Worm (Caenorhabditis elegans): Measurements from ENCODE around the gene F11C7.7.

Gene F11C7.7

ce11 chrX:17355462-17355861 lies 42.9 kb upstream of the F11C7.7 start:
- TF ChIP-seq dsc-1 (tag; optimal IDR thresholded peaks at IDR 0.05) = peak; percentile 86
- TF ChIP-seq lin-14 (GFP tag; optimal IDR thresholded peaks at IDR 0.05) = peak; percentile 13
- TF ChIP-seq ama-1 (optimal IDR thresholded peaks at IDR 0.05) = no peak
- TF ChIP-seq aha-1 (tag; optimal IDR thresholded peaks at IDR 0.05) = no peak
- no peak for TF ChIP-seq fkh-4 (tag; optimal IDR thresholded peaks at IDR 0.05; ENCODE audit: borderline replicate concordance)
- TF ChIP-seq xbp-1 (tag; optimal IDR thresholded peaks at IDR 0.05) = no peak
- TF ChIP-seq hlh-4 (tag; optimal IDR thresholded peaks at IDR 0.05) = no peak
- no peak for TF ChIP-seq swsn-7 (tag; optimal IDR thresholded peaks at IDR 0.05)
- TF ChIP-seq ztf-4 (tag; optimal IDR thresholded peaks at IDR 0.05) = no peak

ce11 chrX:17356748-17357147 lies 41.6 kb upstream of the F11C7.7 start:
- TF ChIP-seq efl-1 (optimal IDR thresholded peaks at IDR 0.05) (no peak), efl-1 (GFP tag; optimal IDR thresholded peaks at IDR 0.05 in 1 of 2) (peak in 1 of 2 experiments; percentile 68), alr-1 (tag; optimal IDR thresholded peaks at IDR 0.05; ENCODE audit: borderline replicate concordance) (no peak), nhr-47 (tag; optimal IDR thresholded peaks at IDR 0.05) (peak; percentile 26), pag-3 (tag; optimal IDR thresholded peaks at IDR 0.05; ENCODE audit: borderline replicate concordance, insufficient read depth) (no peak), sup-37 (GFP tag; optimal IDR thresholded peaks at IDR 0.05) (no peak), fkh-8 (tag; optimal IDR thresholded peaks at IDR 0.05) (peak; percentile 64), sox-4 (tag; optimal IDR thresholded peaks at IDR 0.05) (peak; percentile 49), sptf-1 (tag; optimal IDR thresholded peaks at IDR 0.05) (no peak), nhr-71 (tag; optimal IDR thresholded peaks at IDR 0.05) (peak; percentile 45), dsc-1 (tag; optimal IDR thresholded peaks at IDR 0.05) (peak; percentile 65), pax-3 (tag; optimal IDR thresholded peaks at IDR 0.05) (peak; percentile 54)

ce11 chrX:17359452-17359851 lies 38.9 kb upstream of the F11C7.7 start, which contains the start of gene npr-36:
Gene npr-36 (plus strand): TSS chrX:17359752.
- TF ChIP-seq ceh-8 (GFP tag; optimal IDR thresholded peaks at IDR 0.05) (no peak), nhr-84 (tag; optimal IDR thresholded peaks at IDR 0.05) (no peak), zag-1 (tag; optimal IDR thresholded peaks at IDR 0.05) (no peak), unc-86 (tag; optimal IDR thresholded peaks at IDR 0.05) (no peak), snpc-4 (tag; optimal IDR thresholded peaks at IDR 0.05) (no peak), nhr-11 (tag; optimal IDR thresholded peaks at IDR 0.05) (no peak), efl-3 (GFP tag; optimal IDR thresholded peaks at IDR 0.05) (no peak), hlh-4 (tag; optimal IDR thresholded peaks at IDR 0.05) (no peak), dpl-1 (GFP tag; optimal IDR thresholded peaks at IDR 0.05) (no peak), C16A3.4 (tag; optimal IDR thresholded peaks at IDR 0.05) (no peak), nhr-20 (tag; optimal IDR thresholded peaks at IDR 0.05) (no peak), elt-3 (tag; optimal IDR thresholded peaks at IDR 0.05) (no peak), pag-3 (tag; optimal IDR thresholded peaks at IDR 0.05; ENCODE audit: borderline replicate concordance, insufficient read depth) (no peak), irx-1 (tag; optimal IDR thresholded peaks at IDR 0.05) (no peak), elt-2 (tag; optimal IDR thresholded peaks at IDR 0.05) (no peak), isw-1 (GFP tag; IDR thresholded peaks at IDR 0.05) (no peak), mab-9 (GFP tag; IDR thresholded peaks at IDR 0.05) (no peak), swsn-7 (tag; optimal IDR thresholded peaks at IDR 0.05) (no peak), zip-4 (GFP tag; optimal IDR thresholded peaks at IDR 0.05) (no peak), tlp-1 (tag; optimal IDR thresholded peaks at IDR 0.05) (no peak)

ce11 chrX:17362529-17362928 lies 35.9 kb upstream of the F11C7.7 start, which contains the start of gene F10D7.11:
Gene F10D7.11 (plus strand): TSS chrX:17362829.
- TF ChIP-seq nhr-85 (tag) (peak; percentile 27), mab-9 (GFP tag; IDR thresholded peaks at IDR 0.05) (no peak), grh-1 (GFP tag; IDR thresholded peaks at IDR 0.05) (0 out of 2 replicates have a peak, but pooled peaks have one; percentile 40), jun-1 (tag; optimal IDR thresholded peaks at IDR 0.05) (no peak)

All from whole organism, L1 larva.